Fruit fly (Drosophila melanogaster) S2 (cell line): ENCODE measurements around the gene Chrac-14.

Source experiments
- CG8478 ChIP-seq: fragments of >200 bp; optimal IDR thresholded peaks from 2 replicates; lab custom pipeline; 2018
- CTCF ChIP-seq, 2 experiments: fragments of >200 bp; optimal IDR thresholded peaks; 2 replicates each; lab custom pipeline; 2018

dm6 chr2L:8398721-8399120, 38.5 kb upstream of the Chrac-14 start, which contains the start of gene CG13386:
- TF ChIP-seq CG8478 (no peak), CTCF (optimal IDR thresholded peaks at IDR 0.05; lab: Kevin White, UChicago) (no peak)
